Fruit fly (Drosophila melanogaster): ENCODE results near the gene loh.

- TF ChIP-seq CHES-1-like (GFP tag; optimal IDR thresholded peaks at IDR 0.05), result no peak
- TF ChIP-seq CG10462 (GFP tag; optimal IDR thresholded peaks at IDR 0.05), result no peak
- no peak for TF ChIP-seq CG16863 (GFP tag; optimal IDR thresholded peaks at IDR 0.05)
- TF ChIP-seq Dref (GFP tag; IDR thresholded peaks at IDR 0.05), result peak; percentile 67
- TF ChIP-seq Optix (GFP tag; IDR thresholded peaks at IDR 0.05), result no peak
- no peak for TF ChIP-seq Kr (GFP tag; optimal IDR thresholded peaks at IDR 0.05)
- no peak for TF ChIP-seq Oaz (GFP tag; IDR thresholded peaks at IDR 0.05)
- no peak for TF ChIP-seq danr (GFP tag; IDR thresholded peaks at IDR 0.05)
- TF ChIP-seq sisA (GFP tag; IDR thresholded peaks at IDR 0.05), result no peak
- no peak for TF ChIP-seq CG2202 (tag; optimal IDR thresholded peaks at IDR 0.05)
- TF ChIP-seq zen (tag; optimal IDR thresholded peaks at IDR 0.05), result no peak
Measured at dm6 chr2L:10403803-10404315, 38.5 kb upstream of the loh start.
